Worm (Caenorhabditis elegans) whole organism, late embryonic: ENCODE measurements around the gene C10A4.10.

Experiments
- C08G9.2 ChIP-seq: sonication (generic microtip); optimal IDR thresholded peaks from 2 replicates; lab custom pipeline; 2016; ENCODE audit warnings: mild to moderate bottlenecking, missing genetic modification characterization, moderate library complexity, missing compliant biosample characterization
- C38D4.7 ChIP-seq: fragments of 200-800 bp; sonication (Bioruptor generic); optimal IDR thresholded peaks from 2 replicates; lab custom pipeline; 2018; ENCODE audit warnings: mild to moderate bottlenecking, missing genetic modification characterization, moderate library complexity, missing compliant biosample characterization
- K02D7.2 ChIP-seq: sonication (generic microtip); optimal IDR thresholded peaks from 2 replicates; lab custom pipeline; 2017; ENCODE audit warnings: mild to moderate bottlenecking, missing genetic modification characterization, missing compliant biosample characterization
- K09A11.1 ChIP-seq: sonication (generic microtip); optimal IDR thresholded peaks from 2 replicates; lab custom pipeline; 2017; ENCODE audit warnings: antibody characterized with exemption, mild to moderate bottlenecking, missing genetic modification characterization, missing compliant biosample characterization; ENCODE audit not compliant: insufficient read depth
- T23F11.4 ChIP-seq: fragments of 200-800 bp; sonication (Bioruptor generic); optimal IDR thresholded peaks from 2 replicates; lab custom pipeline; 2018; ENCODE audit warnings: mild to moderate bottlenecking, missing genetic modification characterization, missing compliant biosample characterization
- ama-1 ChIP-seq: fragments of 150-350 bp; optimal IDR thresholded peaks from 2 replicates; lab custom pipeline; 2014
- ceh-14 ChIP-seq: sonication (generic microtip); optimal IDR thresholded peaks from 2 replicates; lab custom pipeline; 2016; ENCODE audit warnings: missing genotype, missing genetic modification characterization, missing compliant biosample characterization
- ceh-18 ChIP-seq: sonication (generic microtip); optimal IDR thresholded peaks from 2 replicates; lab custom pipeline; 2016; ENCODE audit warnings: missing genetic modification characterization, missing compliant biosample characterization
- ceh-19 ChIP-seq: fragments of 200-800 bp; sonication (Bioruptor generic); optimal IDR thresholded peaks from 2 replicates; lab custom pipeline; 2018; ENCODE audit warnings: mild to moderate bottlenecking, missing genetic modification characterization, missing compliant biosample characterization
- ceh-2 ChIP-seq: sonication (generic microtip); optimal IDR thresholded peaks from 2 replicates; lab custom pipeline; 2016; ENCODE audit warnings: missing genotype, missing genetic modification characterization, missing compliant biosample characterization
- ceh-22 ChIP-seq: sonication (generic microtip); optimal IDR thresholded peaks from 2 replicates; lab custom pipeline; 2017; ENCODE audit warnings: missing biosample characterization, missing genetic modification characterization
- ceh-24 ChIP-seq: sonication (generic microtip); optimal IDR thresholded peaks from 2 replicates; lab custom pipeline; 2016; ENCODE audit warnings: mild to moderate bottlenecking, missing genetic modification characterization, missing compliant biosample characterization
- ceh-30 ChIP-seq: fragments of 150-350 bp; optimal IDR thresholded peaks from 2 replicates; lab custom pipeline; 2014; ENCODE audit warnings: missing biosample characterization, missing genetic modification characterization
- ceh-31 ChIP-seq: sonication (generic microtip); optimal IDR thresholded peaks from 2 replicates; lab custom pipeline; 2016; ENCODE audit warnings: missing genetic modification characterization, missing compliant biosample characterization
- ceh-48 ChIP-seq: sonication (generic microtip); optimal IDR thresholded peaks from 2 replicates; lab custom pipeline; 2016; ENCODE audit warnings: missing genetic modification characterization, inconsistent platforms, missing compliant biosample characterization
- ceh-6 ChIP-seq: fragments of 200-800 bp; sonication (Bioruptor generic); optimal IDR thresholded peaks from 2 replicates; lab custom pipeline; 2018; ENCODE audit warnings: mild to moderate bottlenecking, missing genetic modification characterization, missing compliant biosample characterization
- ceh-9 ChIP-seq: sonication (generic microtip); optimal IDR thresholded peaks from 2 replicates; lab custom pipeline; 2016; ENCODE audit warnings: mild to moderate bottlenecking, missing genetic modification characterization, inconsistent platforms, missing compliant biosample characterization
- che-1 ChIP-seq: sonication (generic microtip); optimal IDR thresholded peaks from 2 replicates; lab custom pipeline; 2016; ENCODE audit warnings: mild to moderate bottlenecking, missing genetic modification characterization, missing compliant biosample characterization
- dmd-4 ChIP-seq: sonication (generic microtip); optimal IDR thresholded peaks from 2 replicates; lab custom pipeline; 2016; ENCODE audit warnings: borderline replicate concordance, missing genetic modification characterization, missing compliant biosample characterization
- elt-4 ChIP-seq: sonication (generic microtip); optimal IDR thresholded peaks from 2 replicates; lab custom pipeline; 2016; ENCODE audit warnings: missing genetic modification characterization, missing compliant biosample characterization
- ets-4 ChIP-seq: sonication (generic microtip); optimal IDR thresholded peaks from 2 replicates; lab custom pipeline; 2016; ENCODE audit warnings: missing genetic modification characterization, missing compliant biosample characterization
- fax-1 ChIP-seq: sonication (generic microtip); optimal IDR thresholded peaks from 2 replicates; lab custom pipeline; 2016; ENCODE audit warnings: missing genotype, missing genetic modification characterization, missing compliant biosample characterization
- fkh-10 ChIP-seq: fragments of 150-350 bp; optimal IDR thresholded peaks from 2 replicates; lab custom pipeline; 2014; ENCODE audit warnings: missing biosample characterization, missing genetic modification reagents, missing genetic modification characterization
- fkh-6 ChIP-seq: sonication (generic microtip); optimal IDR thresholded peaks from 2 replicates; lab custom pipeline; 2016; ENCODE audit warnings: missing genetic modification characterization, missing compliant biosample characterization
- hlh-13 ChIP-seq: fragments of 200-800 bp; sonication (Bioruptor generic); optimal IDR thresholded peaks from 2 replicates; lab custom pipeline; 2018; ENCODE audit warnings: mild to moderate bottlenecking, missing genetic modification characterization, missing compliant biosample characterization
- hlh-15 ChIP-seq: sonication (generic microtip); optimal IDR thresholded peaks from 2 replicates; lab custom pipeline; 2016; ENCODE audit warnings: missing genetic modification characterization, missing compliant biosample characterization
- hlh-30 ChIP-seq: sonication (generic microtip); optimal IDR thresholded peaks from 2 replicates; lab custom pipeline; 2017; ENCODE audit warnings: antibody characterized with exemption, missing genetic modification characterization, missing compliant biosample characterization; ENCODE audit not compliant: insufficient read depth
- hlh-6 ChIP-seq: sonication (generic microtip); optimal IDR thresholded peaks from 2 replicates; lab custom pipeline; 2016; ENCODE audit warnings: missing genotype, missing genetic modification characterization, missing compliant biosample characterization
- lin-11 ChIP-seq: fragments of 200-800 bp; sonication (Bioruptor generic); optimal IDR thresholded peaks from 2 replicates; lab custom pipeline; 2018; ENCODE audit warnings: mild to moderate bottlenecking, missing genetic modification characterization, missing compliant biosample characterization
- nhr-232 ChIP-seq: sonication (generic microtip); optimal IDR thresholded peaks from 2 replicates; lab custom pipeline; 2016; ENCODE audit warnings: missing genetic modification characterization, missing compliant biosample characterization
- npax-4 ChIP-seq: sonication (generic microtip); optimal IDR thresholded peaks from 2 replicates; lab custom pipeline; 2016; ENCODE audit warnings: missing genetic modification characterization, missing compliant biosample characterization
- odd-2 ChIP-seq: sonication (generic microtip); optimal IDR thresholded peaks from 2 replicates; lab custom pipeline; 2017; ENCODE audit warnings: antibody characterized with exemption, mild to moderate bottlenecking, missing genetic modification characterization, missing compliant biosample characterization
- pat-9 ChIP-seq: fragments of 200-800 bp; sonication (Bioruptor generic); optimal IDR thresholded peaks from 2 replicates; lab custom pipeline; 2018; ENCODE audit warnings: mild to moderate bottlenecking, missing genetic modification characterization, moderate library complexity, missing compliant biosample characterization
- pax-1 ChIP-seq: fragments of 150-350 bp; optimal IDR thresholded peaks from 2 replicates; lab custom pipeline; 2014; ENCODE audit warnings: missing biosample characterization, missing genetic modification characterization
- pha-4 ChIP-seq: fragments of 150-350 bp; optimal IDR thresholded peaks from 2 replicates; lab custom pipeline; 2018; ENCODE audit warnings: missing biosample characterization, missing genetic modification reagents, missing genetic modification characterization
- pros-1 ChIP-seq: fragments of 150-350 bp; optimal IDR thresholded peaks from 2 replicates; lab custom pipeline; 2014; ENCODE audit warnings: missing biosample characterization, missing genetic modification reagents, missing genetic modification characterization
- rnt-1 ChIP-seq: sonication (generic microtip); optimal IDR thresholded peaks from 2 replicates; lab custom pipeline; 2016; ENCODE audit warnings: missing genetic modification characterization, missing compliant biosample characterization
- sox-2 ChIP-seq: fragments of 200-800 bp; sonication (Bioruptor generic); IDR thresholded peaks from 2 replicates; pipeline ENCODE4 v1.3.6; 2022; ENCODE audit warnings: missing genetic modification reagents, missing genetic modification characterization, missing compliant biosample characterization
- unc-3 ChIP-seq, 2 experiments: fragments of 200-800 bp in 1 of 2; sonication (Bioruptor generic) in 1 of 2; sonication (generic microtip) in 1 of 2; conservative IDR thresholded peaks in 1 of 2; optimal IDR thresholded peaks in 1 of 2; 2 replicates each; pipeline versions ENCODE4 v1.3.6 to Lab custom; 2016 to 2022; ENCODE audit warnings: missing compliant biosample characterization in 2 of 2, missing genetic modification characterization in 2 of 2, missing genetic modification reagents in 1 of 2
- unc-42 ChIP-seq: sonication (generic microtip); optimal IDR thresholded peaks from 2 replicates; lab custom pipeline; 2016; ENCODE audit warnings: missing genotype, missing genetic modification characterization, missing compliant biosample characterization
- unc-55 ChIP-seq: sonication (generic microtip); optimal IDR thresholded peaks from 2 replicates; lab custom pipeline; 2017; ENCODE audit warnings: missing biosample characterization, missing genetic modification reagents, missing genetic modification characterization
- unc-86 ChIP-seq: sonication (generic microtip); optimal IDR thresholded peaks from 2 replicates; lab custom pipeline; 2016; ENCODE audit warnings: missing genetic modification characterization, missing compliant biosample characterization
- ztf-16 ChIP-seq: sonication (generic microtip); optimal IDR thresholded peaks from 2 replicates; lab custom pipeline; 2017; ENCODE audit warnings: missing genetic modification characterization, missing compliant biosample characterization

C10A4.10 gene

ce11 chrX:7393167-7393566 is 5.5 kb upstream of the C10A4.10 start, which contains the start of gene gad-2:
TSS of gene gad-2 (plus strand) at chrX:7393467.
- TF ChIP-seq ceh-2 (tag; lab: Kevin White, UChicago) (no peak), C38D4.7 (GFP tag; lab: Kevin White, UChicago) (no peak), npax-4 (no peak), ceh-24 (no peak), odd-2 (tag; lab: Kevin White, UChicago) (no peak), ets-4 (tag; lab: Kevin White, UChicago) (no peak), hlh-6 (tag; lab: Kevin White, UChicago) (no peak), fax-1 (no peak), ceh-22 (tag; lab: Kevin White, UChicago) (no peak), ceh-48 (tag; lab: Kevin White, UChicago) (no peak)

- TF ChIP-seq ceh-18 (tag; lab: Kevin White, UChicago) (no peak), unc-3 (GFP tag; conservative IDR thresholded peaks at IDR 0.05; lab: Robert Waterston, UW) (no peak), unc-3 (tag; optimal IDR thresholded peaks at IDR 0.05; lab: Kevin White, UChicago) (no peak), ceh-31 (tag; lab: Kevin White, UChicago) (no peak), K02D7.2 (tag; lab: Kevin White, UChicago) (no peak), pax-1 (tag; lab: Kevin White, UChicago) (no peak), C08G9.2 (tag; lab: Kevin White, UChicago) (no peak), pros-1 (tag; lab: Kevin White, UChicago) (no peak), ceh-30 (tag; lab: Kevin White, UChicago) (no peak), che-1 (tag; lab: Kevin White, UChicago) (no peak), pat-9 (tag; lab: Kevin White, UChicago) (no peak), elt-4 (no peak), ceh-9 (tag; lab: Kevin White, UChicago) (no peak), sox-2 (GFP tag; lab: Robert Waterston, UW) (no peak), hlh-13 (GFP tag; lab: Kevin White, UChicago) (no peak), fkh-6 (tag; lab: Kevin White, UChicago) (no peak)
- TF ChIP-seq, all 69 proteins: peak for 0
These were observed 749 bp upstream of the C10A4.10 start, which contains the start of gene C10A4.13 for ce11 chrX:7397935-7398334. TSS of gene C10A4.13 (minus strand) at chrX:7398035.

ce11 chrX:7400788-7401187 is 2.1 kb downstream of the C10A4.10 start, which contains the start of gene C10A4.4:
TSS of gene C10A4.4 (plus strand) at chrX:7401088.
- TF ChIP-seq ets-4 (tag; lab: Kevin White, UChicago) (no peak), ceh-14 (no peak), unc-55 (GFP tag; lab: Kevin White, UChicago) (no peak), fkh-10 (no peak), T23F11.4 (GFP tag; lab: Kevin White, UChicago) (no peak), ama-1 (lab: Kevin White, UChicago) (no peak), odd-2 (tag; lab: Kevin White, UChicago) (no peak), unc-3 (GFP tag; conservative IDR thresholded peaks at IDR 0.05; lab: Robert Waterston, UW) (no peak), unc-3 (tag; optimal IDR thresholded peaks at IDR 0.05; lab: Kevin White, UChicago) (no peak), elt-4 (no peak), dmd-4 (tag; lab: Kevin White, UChicago) (no peak), hlh-13 (GFP tag; lab: Kevin White, UChicago) (no peak), ceh-18 (tag; lab: Kevin White, UChicago) (no peak), hlh-6 (tag; lab: Kevin White, UChicago) (no peak), lin-11 (no peak), pha-4 (no peak)

ce11 chrX:7404551-7404950 is 5.9 kb downstream of the C10A4.10 start:
- TF ChIP-seq ceh-6 (GFP tag; lab: Kevin White, UChicago), result no peak
- TF ChIP-seq hlh-30 (tag; lab: Kevin White, UChicago), result no peak
- no peak for TF ChIP-seq dmd-4 (tag; lab: Kevin White, UChicago)
- no peak for TF ChIP-seq hlh-15
- TF ChIP-seq pax-1 (tag; lab: Kevin White, UChicago), result no peak
- TF ChIP-seq nhr-232 (tag; lab: Kevin White, UChicago), result no peak
- no peak for TF ChIP-seq ceh-19 (GFP tag; lab: Kevin White, UChicago)
- no peak for TF ChIP-seq unc-55 (GFP tag; lab: Kevin White, UChicago)
- TF ChIP-seq rnt-1 (tag; lab: Kevin White, UChicago), result no peak
- TF ChIP-seq hlh-6 (tag; lab: Kevin White, UChicago), result no peak
- no peak for TF ChIP-seq C38D4.7 (GFP tag; lab: Kevin White, UChicago)
- no peak for TF ChIP-seq unc-86
- no peak for TF ChIP-seq npax-4
- TF ChIP-seq K09A11.1 (tag; lab: Kevin White, UChicago), result no peak
- TF ChIP-seq ztf-16 (tag; lab: Kevin White, UChicago), result no peak
- TF ChIP-seq unc-42 (tag; lab: Kevin White, UChicago), result no peak
